Worm (Caenorhabditis elegans) whole organism, L4/young adult: ENCODE measurements around the gene asp-4.

Experiments used
- W03F9.2 ChIP-seq: fragments of 150-350 bp; optimal IDR thresholded peaks from 2 replicates; lab custom pipeline; 2014; ENCODE audit warnings: missing biosample characterization, missing genetic modification characterization
- dao-5 ChIP-seq: sonication (generic microtip); optimal IDR thresholded peaks from 2 replicates; lab custom pipeline; 2016; ENCODE audit warnings: missing genotype, missing genetic modification characterization, moderate library complexity, missing compliant biosample characterization

DNA sequence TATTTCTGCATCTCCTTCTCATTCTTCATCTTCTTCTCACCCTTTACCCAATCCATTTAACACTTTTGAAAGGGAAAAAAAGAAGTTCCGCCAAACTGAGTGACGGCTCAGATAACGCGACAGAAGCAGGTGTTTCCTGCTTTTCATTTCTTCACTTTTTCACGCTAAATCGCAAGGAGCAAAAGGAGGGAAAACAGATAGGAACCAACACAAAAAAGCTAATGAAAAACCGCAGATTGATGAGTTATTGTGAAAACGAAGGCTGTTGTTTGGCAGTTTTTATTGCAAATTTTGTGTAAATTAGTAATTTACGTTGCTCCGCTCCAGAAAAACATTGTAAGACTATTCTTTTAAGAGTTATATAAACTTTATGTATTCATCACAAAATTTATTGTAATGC is 20.9 kb downstream of the asp-4 start:
- TF ChIP-seq W03F9.2 (no peak), dao-5 (tag; lab: Kevin White, UChicago) (no peak)
